Worm (Caenorhabditis elegans) whole organism, L4 larva: ENCODE measurements around the gene K06H6.1.

Source experiments
- F37D6.2 ChIP-seq: sonication (generic microtip); optimal IDR thresholded peaks from 2 replicates; lab custom pipeline; 2016; ENCODE audit warnings: mild to moderate bottlenecking, missing genetic modification characterization, missing compliant biosample characterization
- T20F7.1 ChIP-seq: fragments of 200-800 bp; sonication (Bioruptor generic); optimal IDR thresholded peaks from 2 replicates; lab custom pipeline; 2018; ENCODE audit warnings: mild to moderate bottlenecking, missing genetic modification characterization, missing compliant biosample characterization
- Y48G9A.11 ChIP-seq: fragments of 200-800 bp; sonication (Bioruptor generic); IDR thresholded peaks from 2 replicates; pipeline ENCODE4 v1.3.6; 2022; ENCODE audit warnings: missing genetic modification reagents, missing genetic modification characterization, missing compliant biosample characterization
- Y75B8A.6 ChIP-seq: fragments of 200-800 bp; sonication (Bioruptor generic); IDR thresholded peaks from 2 replicates; pipeline ENCODE4 v1.3.6; 2022; ENCODE audit warnings: missing genetic modification reagents, missing genetic modification characterization, missing compliant biosample characterization
- aha-1 ChIP-seq: fragments of 150-350 bp; peaks from one replicate; lab custom pipeline; 2014; ENCODE audit warnings: missing biosample characterization, missing genetic modification characterization
- ama-1 ChIP-seq: fragments of 150-350 bp; optimal IDR thresholded peaks from 2 replicates; lab custom pipeline; 2014; ENCODE audit warnings: inconsistent platforms, mixed read lengths
- arid-1 ChIP-seq: fragments of 200-800 bp; sonication (Bioruptor generic); conservative IDR thresholded peaks from 2 replicates; pipeline ENCODE4 v1.3.6; 2022; ENCODE audit warnings: missing genetic modification reagents, missing genetic modification characterization, missing compliant biosample characterization
- ceh-20 ChIP-seq: fragments of 200-800 bp; sonication (Bioruptor generic); IDR thresholded peaks from 2 replicates; pipeline ENCODE4 v1.3.6; 2022; ENCODE audit warnings: missing genetic modification reagents, missing genetic modification characterization, missing compliant biosample characterization
- ces-1 ChIP-seq: fragments of 150-350 bp; sonication (generic microtip); optimal IDR thresholded peaks from 4 replicates; lab custom pipeline; 2014; ENCODE audit warnings: missing biosample characterization, missing genetic modification reagents, missing genetic modification characterization
- daf-16 ChIP-seq, 3 experiments: sonication (generic microtip); optimal IDR thresholded peaks; 2 replicates each; lab custom pipeline; 2016 to 2017; ENCODE audit warnings: missing genetic modification characterization in 3 of 3, missing genetic modification reagents in 3 of 3, mild to moderate bottlenecking in 2 of 3, missing compliant biosample characterization in 2 of 3, missing biosample characterization in 1 of 3, moderate library complexity in 1 of 3
- dve-1 ChIP-seq: sonication (generic microtip); optimal IDR thresholded peaks from 2 replicates; lab custom pipeline; 2017; ENCODE audit warnings: antibody characterized with exemption, mild to moderate bottlenecking, missing genetic modification characterization, missing compliant biosample characterization; ENCODE audit not compliant: insufficient read depth
- hif-1 ChIP-seq, 2 experiments: sonication (generic microtip); optimal IDR thresholded peaks; 2 replicates each; lab custom pipeline; 2016 to 2017; ENCODE audit warnings: missing compliant biosample characterization in 2 of 2, missing genetic modification characterization in 2 of 2, missing genetic modification reagents in 2 of 2, missing genotype in 2 of 2, mild to moderate bottlenecking in 1 of 2
- hlh-30 ChIP-seq: sonication (generic microtip); optimal IDR thresholded peaks from 2 replicates; lab custom pipeline; 2017; ENCODE audit warnings: antibody characterized with exemption, mild to moderate bottlenecking, missing genetic modification characterization, missing compliant biosample characterization; ENCODE audit not compliant: insufficient read depth
- jun-1 ChIP-seq: fragments of 150-350 bp; optimal IDR thresholded peaks from 2 replicates; lab custom pipeline; 2014; ENCODE audit warnings: missing biosample characterization, missing genetic modification reagents, missing genetic modification characterization
- lin-29 ChIP-seq: fragments of 200-800 bp; sonication (Bioruptor generic); IDR thresholded peaks from 2 replicates; pipeline ENCODE4 v1.3.6; 2022; ENCODE audit warnings: missing genetic modification reagents, missing genetic modification characterization, missing compliant biosample characterization
- madf-5 ChIP-seq, 2 experiments: fragments of 200-800 bp; sonication (Bioruptor generic); IDR thresholded peaks; 2 replicates each; pipeline ENCODE4 v1.3.6; 2022; ENCODE audit warnings: missing compliant biosample characterization in 2 of 2, missing genetic modification characterization in 2 of 2
- madf-9 ChIP-seq: fragments of 200-800 bp; sonication (Bioruptor generic); conservative IDR thresholded peaks from 2 replicates; pipeline ENCODE4 v1.3.6; 2022; ENCODE audit warnings: missing genetic modification reagents, missing genetic modification characterization, missing compliant biosample characterization
- mep-1 ChIP-seq: fragments of 150-350 bp; sonication (generic microtip); optimal IDR thresholded peaks from 3 replicates; lab custom pipeline; 2014; ENCODE audit warnings: missing biosample characterization, missing genetic modification characterization
- mxl-3 ChIP-seq: fragments of 200-800 bp; sonication (Bioruptor generic); optimal IDR thresholded peaks from 2 replicates; lab custom pipeline; 2018; ENCODE audit warnings: mild to moderate bottlenecking, missing genetic modification characterization, missing compliant biosample characterization
- nhr-11 ChIP-seq: fragments of 150-350 bp; optimal IDR thresholded peaks from 2 replicates; lab custom pipeline; 2014; ENCODE audit warnings: missing biosample characterization, missing genetic modification characterization
- nhr-28 ChIP-seq: fragments of 150-350 bp; optimal IDR thresholded peaks from 2 replicates; lab custom pipeline; 2014; ENCODE audit warnings: missing biosample characterization, missing genetic modification characterization
- nhr-77 ChIP-seq: fragments of 150-350 bp; optimal IDR thresholded peaks from 2 replicates; lab custom pipeline; 2014; ENCODE audit warnings: missing biosample characterization, missing genetic modification characterization
- set-16 ChIP-seq: fragments of 200-800 bp; sonication (Bioruptor generic); IDR thresholded peaks from 2 replicates; pipeline ENCODE4 v1.3.6; 2022; ENCODE audit warnings: missing genetic modification reagents, missing genetic modification characterization, missing compliant biosample characterization
- snpc-1.2 ChIP-seq: fragments of 200-800 bp; sonication (Bioruptor generic); IDR thresholded peaks from 2 replicates; pipeline ENCODE4 v1.3.6; 2022; ENCODE audit warnings: missing genetic modification reagents, missing genetic modification characterization, missing compliant biosample characterization
- spr-3 ChIP-seq: fragments of 200-800 bp; sonication (Bioruptor generic); optimal IDR thresholded peaks from 2 replicates; lab custom pipeline; 2018; ENCODE audit warnings: mild to moderate bottlenecking, missing genetic modification characterization, missing compliant biosample characterization
- tra-1 ChIP-seq: fragments of 200-800 bp; sonication (Bioruptor generic); IDR thresholded peaks from 2 replicates; pipeline ENCODE4 v1.3.6; 2022; ENCODE audit warnings: missing genetic modification reagents, missing genetic modification characterization, missing compliant biosample characterization
- unc-130 ChIP-seq: sonication (generic microtip); optimal IDR thresholded peaks from 2 replicates; lab custom pipeline; 2016; ENCODE audit warnings: missing genetic modification reagents, missing genetic modification characterization, missing compliant biosample characterization
- unc-39 ChIP-seq: sonication (generic microtip); optimal IDR thresholded peaks from 2 replicates; lab custom pipeline; 2017; ENCODE audit warnings: missing biosample characterization, missing genetic modification characterization
- zag-1 ChIP-seq: fragments of 150-350 bp; optimal IDR thresholded peaks from 2 replicates; lab custom pipeline; 2014; ENCODE audit warnings: missing biosample characterization, missing genetic modification characterization
- zip-11 ChIP-seq: fragments of 200-800 bp; sonication (Bioruptor generic); IDR thresholded peaks from 2 replicates; pipeline ENCODE4 v1.3.6; 2022; ENCODE audit warnings: missing genetic modification characterization, missing compliant biosample characterization

K06H6.1 gene

DNA sequence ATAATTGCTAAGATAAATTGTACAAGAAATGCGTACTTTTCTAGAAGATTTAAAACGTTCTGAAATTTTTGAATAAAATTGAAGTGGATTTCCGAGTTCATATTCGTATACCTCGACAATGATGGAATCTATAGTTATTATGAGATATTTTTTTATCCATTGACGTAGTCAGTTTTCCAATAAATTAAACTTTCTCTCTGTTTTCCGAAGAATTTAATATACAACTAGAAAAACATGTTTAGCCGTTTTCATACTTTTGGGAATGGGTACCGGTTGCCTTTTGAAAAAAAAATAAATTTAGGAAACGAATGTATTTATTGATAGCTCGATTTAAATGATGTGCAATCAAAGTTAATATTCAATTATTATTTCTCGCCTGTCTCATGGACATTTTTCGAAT, 20.9 kb downstream of the K06H6.1 start, which contains the start of gene srw-109:
Gene srw-109 (minus strand): TSS at position 101 of the 400 bp plus-strand sequence.
- TF ChIP-seq mep-1: no peak
- TF ChIP-seq Y48G9A.11 (GFP tag; lab: Robert Waterston, UW): no peak
- no peak for TF ChIP-seq snpc-1.2 (GFP tag; lab: Robert Waterston, UW)

DNA sequence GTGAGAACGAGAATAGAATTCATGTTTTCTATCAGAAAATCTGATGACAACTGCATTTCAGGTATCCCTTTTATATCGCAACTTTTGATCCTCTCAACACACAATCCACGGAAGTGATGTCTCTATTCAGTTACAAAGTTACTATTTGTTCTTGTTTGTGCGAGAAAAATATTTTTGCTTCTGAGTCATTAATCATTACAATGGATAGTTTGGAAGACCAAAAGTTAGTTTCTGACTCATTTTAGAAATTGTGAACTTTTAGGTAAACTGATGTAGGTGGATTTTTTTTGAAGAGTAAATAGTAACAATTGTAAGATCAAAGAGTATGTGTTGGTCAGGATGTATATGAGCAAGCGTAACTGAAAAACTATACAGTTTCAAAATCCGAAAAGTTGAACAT, 21.8 kb downstream of the K06H6.1 start, which contains the start of gene srlf-36:
Gene srlf-36 (minus strand): TSS at position 101 of the 400 bp plus-strand sequence.
- no peak for TF ChIP-seq snpc-1.2 (GFP tag; lab: Robert Waterston, UW)
- no peak for TF ChIP-seq unc-39
- TF ChIP-seq madf-9 (GFP tag; lab: Robert Waterston, UW): no peak
- TF ChIP-seq aha-1 (tag; lab: Kevin White, UChicago): no peak
- TF ChIP-seq tra-1 (GFP tag; lab: Robert Waterston, UW): no peak
- TF ChIP-seq spr-3 (GFP tag; lab: Kevin White, UChicago): no peak
- TF ChIP-seq mxl-3 (GFP tag; lab: Kevin White, UChicago): no peak
- TF ChIP-seq set-16 (GFP tag; lab: Robert Waterston, UW): no peak
- TF ChIP-seq ceh-20 (GFP tag; lab: Robert Waterston, UW): no peak
- no peak for TF ChIP-seq zag-1 (tag; lab: Kevin White, UChicago)
- no peak for TF ChIP-seq Y75B8A.6
- TF ChIP-seq arid-1 (GFP tag; lab: Robert Waterston, UW): no peak
- TF ChIP-seq F37D6.2 (tag; lab: Kevin White, UChicago): no peak
- no peak for TF ChIP-seq nhr-77 (tag; lab: Kevin White, UChicago)
- no peak for TF ChIP-seq ama-1 (lab: Kevin White, UChicago)
- TF ChIP-seq hif-1 (tag; optimal IDR thresholded peaks at IDR 0.05; lab: Kevin White, UChicago): no peak
- no peak for TF ChIP-seq unc-130 (GFP tag; lab: Kevin White, UChicago)
- TF ChIP-seq madf-5 (GFP tag; IDR thresholded peaks at IDR 0.05; lab: Robert Waterston, UW): no peak
- TF ChIP-seq T20F7.1 (GFP tag; lab: Kevin White, UChicago): no peak

DNA sequence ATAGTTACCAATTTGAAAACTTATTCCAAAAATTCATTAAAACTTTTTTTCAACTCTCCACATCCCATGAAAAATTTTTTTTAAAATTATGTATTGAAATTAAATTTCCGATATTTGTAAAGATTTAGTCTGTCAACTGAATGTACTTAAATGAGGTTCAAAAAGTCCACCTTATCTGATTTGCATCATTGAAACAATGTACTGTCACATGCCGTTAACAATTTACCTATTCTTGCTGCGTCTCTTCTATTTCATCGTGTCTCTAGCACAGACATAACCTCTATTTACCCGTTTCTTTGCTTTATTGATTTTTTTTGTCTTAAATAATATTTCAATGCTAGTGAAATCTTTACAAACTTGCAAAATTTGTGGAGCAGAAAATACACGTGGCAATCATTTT, 22.3 kb downstream of the K06H6.1 start, which contains the start of gene nhr-90:
Gene nhr-90 (plus strand): TSS at position 296 of the 400 bp plus-strand sequence.
- TF ChIP-seq jun-1 (tag; lab: Kevin White, UChicago) (no peak), daf-16 (GFP tag; optimal IDR thresholded peaks at IDR 0.05; lab: Kevin White, UChicago) (no peak), daf-16 (tag; optimal IDR thresholded peaks at IDR 0.05; lab: Kevin White, UChicago) (no peak), madf-9 (GFP tag; lab: Robert Waterston, UW) (no peak), dve-1 (tag; lab: Kevin White, UChicago) (no peak), nhr-28 (tag; lab: Kevin White, UChicago) (peak; percentile 9), zip-11 (no peak), lin-29 (GFP tag; lab: Robert Waterston, UW) (no peak), hlh-30 (peak; percentile 70)
- TF ChIP-seq, all 104 proteins: peak for 2

DNA sequence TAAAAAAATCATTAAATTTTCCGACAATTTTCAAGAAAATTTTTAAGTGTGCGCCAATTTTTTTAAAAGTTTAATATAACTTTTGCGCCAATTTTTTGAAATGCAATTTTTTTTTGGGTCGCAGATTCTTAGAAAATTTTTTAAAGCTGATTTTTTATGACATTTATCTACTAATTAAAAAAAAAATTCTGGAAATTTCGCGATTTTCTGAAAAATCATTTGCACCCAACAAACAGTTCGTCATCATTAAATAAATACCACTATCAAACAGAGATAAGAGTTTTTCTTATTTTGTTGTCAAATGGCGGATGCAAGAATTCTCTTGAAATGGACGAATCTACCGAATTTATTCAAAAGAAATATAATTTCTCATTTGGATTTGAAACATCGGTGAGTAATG, 27.4 kb downstream of the K06H6.1 start, which contains the start of gene F48G7.13:
Gene F48G7.13 (plus strand): TSS at position 301 of the 400 bp plus-strand sequence.
- TF ChIP-seq ces-1 (GFP tag; lab: Kevin White, UChicago): no peak
- TF ChIP-seq daf-16 (GFP tag; optimal IDR thresholded peaks at IDR 0.05; lab: Kevin White, UChicago): no peak
- peak; percentile 55 for TF ChIP-seq daf-16 (tag; optimal IDR thresholded peaks at IDR 0.05; lab: Kevin White, UChicago)

DNA sequence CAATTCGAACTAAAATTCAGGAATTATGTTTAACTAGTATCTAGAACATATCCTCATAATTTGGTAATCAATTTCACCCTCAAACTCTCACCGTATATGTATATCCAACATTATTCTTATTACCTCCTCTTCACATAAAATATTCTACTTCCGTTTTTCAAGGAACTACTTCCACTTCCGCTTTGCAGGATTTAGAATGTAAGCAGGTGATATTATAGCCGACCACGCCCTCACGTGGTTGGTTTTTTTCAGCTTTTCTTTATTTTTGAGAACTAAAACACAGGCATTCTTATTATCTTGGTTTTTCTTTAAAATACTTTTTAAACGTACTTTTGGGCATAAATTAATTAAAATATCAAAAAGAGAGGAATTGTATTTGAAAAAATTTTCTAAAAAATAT, 30.0 kb downstream of the K06H6.1 start:
- TF ChIP-seq daf-16 (GFP tag; optimal IDR thresholded peaks at IDR 0.05; lab: Kevin White, UChicago) (no peak), daf-16 (tag; optimal IDR thresholded peaks at IDR 0.05; lab: Kevin White, UChicago) (no peak), nhr-11 (tag; lab: Kevin White, UChicago) (peak; percentile 12)
